Fruit fly (Drosophila melanogaster) whole organism, prepupa: Measurements from ENCODE around the gene Mur89F.

Source experiments
- CG11294 ChIP-seq: fragments of 200-800 bp; sonication (Bioruptor generic); IDR thresholded peaks from 2 replicates; pipeline ENCODE4 v1.3.6; 2022; ENCODE audit warnings: missing biosample characterization, missing genetic modification characterization
- CG11762 ChIP-seq: fragments of 200-800 bp; sonication (Bioruptor generic); optimal IDR thresholded peaks from 3 replicates; lab custom pipeline; 2016; ENCODE audit warnings: missing biosample characterization, missing genetic modification characterization; ENCODE audit not compliant: insufficient read depth
- CG15336 ChIP-seq: fragments of 200-800 bp; sonication (Bioruptor generic); IDR thresholded peaks from 2 replicates; pipeline ENCODE4 v1.3.6; 2022; ENCODE audit warnings: missing biosample characterization, missing genetic modification characterization
- CG3032 ChIP-seq: fragments of 200-800 bp; optimal IDR thresholded peaks from 2 replicates; lab custom pipeline; 2019; ENCODE audit warnings: missing biosample characterization, mild to moderate bottlenecking, missing genetic modification characterization, moderate library complexity
- CG31627 ChIP-seq: fragments of 200-800 bp; sonication (Bioruptor generic); optimal IDR thresholded peaks from 3 replicates; lab custom pipeline; 2016; ENCODE audit warnings: missing biosample characterization, missing genetic modification characterization
- CG32006 ChIP-seq: fragments of 200-800 bp; sonication (Bioruptor generic); optimal IDR thresholded peaks from 3 replicates; lab custom pipeline; 2017; ENCODE audit warnings: missing biosample characterization, mild to moderate bottlenecking, missing genetic modification characterization
- CG3919 ChIP-seq: fragments of 200-800 bp; sonication (Bioruptor generic); optimal IDR thresholded peaks from 3 replicates; lab custom pipeline; 2016; ENCODE audit warnings: missing biosample characterization, missing genetic modification characterization
- CG4318 ChIP-seq: fragments of 200-800 bp; sonication (Bioruptor generic); optimal IDR thresholded peaks from 3 replicates; lab custom pipeline; 2017; ENCODE audit warnings: missing biosample characterization, mild to moderate bottlenecking, missing genetic modification characterization
- CG6808 ChIP-seq: fragments of 200-800 bp; sonication (Bioruptor generic); optimal IDR thresholded peaks from 3 replicates; lab custom pipeline; 2017; ENCODE audit warnings: missing biosample characterization, missing genetic modification characterization, mild to moderate bottlenecking, moderate library complexity, missing genetic modification reagents
- CG6854 ChIP-seq: fragments of 200-800 bp; sonication (Bioruptor generic); optimal IDR thresholded peaks from 2 replicates; lab custom pipeline; 2017; ENCODE audit warnings: missing biosample characterization, mild to moderate bottlenecking, missing genetic modification characterization
- CG8632 ChIP-seq: fragments of 200-800 bp; sonication (Bioruptor generic); optimal IDR thresholded peaks from 3 replicates; lab custom pipeline; 2016; ENCODE audit warnings: missing biosample characterization, missing genetic modification characterization
- Eip78C ChIP-seq: fragments of 200-800 bp; sonication (Bioruptor generic); peaks from one replicate; lab custom pipeline; 2016; ENCODE audit warnings: missing biosample characterization, missing genetic modification characterization
- Eip93F ChIP-seq: fragments of 200-800 bp; sonication (Bioruptor generic); optimal IDR thresholded peaks from 2 replicates; lab custom pipeline; 2016; ENCODE audit warnings: missing biosample characterization, mild to moderate bottlenecking, missing genetic modification characterization
- Ets96B ChIP-seq: fragments of 200-800 bp; optimal IDR thresholded peaks from 2 replicates; lab custom pipeline; 2019; ENCODE audit warnings: missing biosample characterization, mild to moderate bottlenecking, missing genetic modification characterization, moderate library complexity
- Gug ChIP-seq: fragments of 200-800 bp; sonication (Bioruptor generic); IDR thresholded peaks from 2 replicates; pipeline ENCODE4 v1.3.6; 2022; ENCODE audit warnings: missing biosample characterization, missing genetic modification characterization
- Hr39 ChIP-seq: fragments of 200-800 bp; sonication (Bioruptor generic); optimal IDR thresholded peaks from 2 replicates; lab custom pipeline; 2016; ENCODE audit warnings: missing biosample characterization, missing genetic modification characterization
- Lpt ChIP-seq: fragments of 200-800 bp; sonication (Bioruptor generic); optimal IDR thresholded peaks from 3 replicates; lab custom pipeline; 2016; ENCODE audit warnings: missing biosample characterization, missing genetic modification characterization
- Met ChIP-seq: fragments of 200-800 bp; sonication (Bioruptor generic); optimal IDR thresholded peaks from 3 replicates; lab custom pipeline; 2016; ENCODE audit warnings: missing biosample characterization, missing genetic modification characterization
- Smox ChIP-seq: fragments of 200-800 bp; sonication (Bioruptor generic); optimal IDR thresholded peaks from 3 replicates; lab custom pipeline; 2016; ENCODE audit warnings: missing biosample characterization, missing genetic modification characterization
- Sox15 ChIP-seq: fragments of 200-800 bp; sonication (Bioruptor generic); optimal IDR thresholded peaks from 3 replicates; lab custom pipeline; 2016; ENCODE audit warnings: missing biosample characterization, missing genetic modification characterization
- dac ChIP-seq: fragments of 200-800 bp; sonication (Bioruptor generic); optimal IDR thresholded peaks from 2 replicates; lab custom pipeline; 2017; ENCODE audit warnings: missing biosample characterization, mild to moderate bottlenecking, missing genetic modification characterization
- dsx ChIP-seq: fragments of 200-800 bp; optimal IDR thresholded peaks from 3 replicates; lab custom pipeline; 2019; ENCODE audit warnings: missing biosample characterization, mild to moderate bottlenecking, missing genetic modification characterization, moderate library complexity; ENCODE audit not compliant: poor library complexity, severe bottlenecking
- eg ChIP-seq: fragments of 200-800 bp; sonication (Bioruptor generic); IDR thresholded peaks from 3 replicates; pipeline ENCODE4 v1.3.6; 2022; ENCODE audit warnings: missing biosample characterization, missing genetic modification characterization
- esn ChIP-seq: fragments of 200-800 bp; sonication (Bioruptor generic); optimal IDR thresholded peaks from 2 replicates; lab custom pipeline; 2016; ENCODE audit warnings: missing biosample characterization, mild to moderate bottlenecking, missing genetic modification characterization, moderate library complexity
- fd59A ChIP-seq: fragments of 200-800 bp; sonication (Bioruptor generic); optimal IDR thresholded peaks from 2 replicates; lab custom pipeline; 2017; ENCODE audit warnings: missing biosample characterization, mild to moderate bottlenecking, missing genetic modification characterization, missing genetic modification reagents
- fd85E ChIP-seq: fragments of 200-800 bp; sonication (Bioruptor generic); optimal IDR thresholded peaks from 3 replicates; lab custom pipeline; 2016; ENCODE audit warnings: missing biosample characterization, missing genetic modification characterization
- fkh ChIP-seq: fragments of 200-800 bp; sonication (Bioruptor generic); optimal IDR thresholded peaks from 3 replicates; lab custom pipeline; 2017; ENCODE audit warnings: missing biosample characterization, mild to moderate bottlenecking, missing genetic modification characterization, moderate library complexity
- pdm3 ChIP-seq: fragments of 200-800 bp; sonication (Bioruptor generic); optimal IDR thresholded peaks from 3 replicates; lab custom pipeline; 2016; ENCODE audit warnings: missing biosample characterization, missing genetic modification characterization
- salr ChIP-seq, 2 experiments: fragments of 200-800 bp; sonication (Bioruptor generic); optimal IDR thresholded peaks; 3 replicates each; lab custom pipeline; 2016 to 2018; ENCODE audit warnings: missing biosample characterization in 2 of 2, missing genetic modification characterization in 2 of 2, mild to moderate bottlenecking in 1 of 2
- ss ChIP-seq, 2 experiments: fragments of 200-800 bp; sonication (Bioruptor generic); optimal IDR thresholded peaks; 2 replicates in 1 of 2; 3 replicates in 1 of 2; lab custom pipeline; 2017 to 2018; ENCODE audit warnings: mild to moderate bottlenecking in 2 of 2, missing biosample characterization in 2 of 2, missing genetic modification characterization in 2 of 2, moderate library complexity in 1 of 2
- svp ChIP-seq: fragments of 200-800 bp; sonication (Bioruptor generic); peaks from one replicate; lab custom pipeline; 2016; ENCODE audit warnings: missing biosample characterization, missing genetic modification characterization
- topi ChIP-seq: fragments of 200-800 bp; sonication (Bioruptor generic); optimal IDR thresholded peaks from 3 replicates; lab custom pipeline; 2016; ENCODE audit warnings: missing biosample characterization, missing genetic modification characterization
- vri ChIP-seq: fragments of 200-800 bp; sonication (Bioruptor generic); optimal IDR thresholded peaks from 3 replicates; lab custom pipeline; 2016; ENCODE audit warnings: missing biosample characterization, mild to moderate bottlenecking, missing genetic modification characterization

The Mur89F gene

dm6 chr3R:17117607-17118327 lies 84.2 kb downstream of the Mur89F start (continued):
- TF ChIP-seq Smox (GFP tag; lab: Kevin White, UChicago) (peak; percentile 20), Gug (GFP tag; lab: Robert Waterston, UW) (no peak), CG11762 (no peak), Eip93F (no peak), Hr39 (GFP tag; lab: Kevin White, UChicago) (peak; percentile 69), CG31627 (GFP tag; lab: Kevin White, UChicago) (peak; percentile 75), Sox15 (peak; percentile 37), fd85E (GFP tag; lab: Kevin White, UChicago) (no peak), dac (GFP tag; lab: Kevin White, UChicago) (no peak)

dm6 chr3R:17116231-17116630 lies 85.7 kb downstream of the Mur89F start:
- peak; percentile 14 for TF ChIP-seq esn (GFP tag; lab: Kevin White, UChicago)
- TF ChIP-seq Eip78C (GFP tag; lab: Kevin White, UChicago) = peak; percentile 55
- no peak for TF ChIP-seq svp (GFP tag; lab: Kevin White, UChicago)
- no peak for TF ChIP-seq CG6808 (GFP tag; lab: Kevin White, UChicago)
- peak; percentile 40 for TF ChIP-seq vri (GFP tag; lab: Kevin White, UChicago)
- TF ChIP-seq Met (GFP tag; lab: Kevin White, UChicago) = peak; percentile 35

- TF ChIP-seq CG8632 (no peak), CG32006 (GFP tag; lab: Kevin White, UChicago) (no peak), fkh (GFP tag; lab: Kevin White, UChicago) (peak; percentile 95), vri (GFP tag; lab: Kevin White, UChicago) (peak; percentile 31), pdm3 (GFP tag; lab: Kevin White, UChicago) (no peak), fd59A (GFP tag; lab: Kevin White, UChicago) (no peak), esn (GFP tag; lab: Kevin White, UChicago) (no peak)
Measured at dm6 chr3R:17115668-17116067, 86.3 kb downstream of the Mur89F start.

- no peak for TF ChIP-seq salr (GFP tag; optimal IDR thresholded peaks at IDR 0.05; lab: Kevin White, UChicago)
- TF ChIP-seq CG3919 = no peak
- peak; percentile 85 for TF ChIP-seq vri (GFP tag; lab: Kevin White, UChicago)
- no peak for TF ChIP-seq CG15336
- no peak for TF ChIP-seq topi (GFP tag; lab: Kevin White, UChicago)
- TF ChIP-seq CG11294 = no peak
- TF ChIP-seq CG32006 (GFP tag; lab: Kevin White, UChicago) = no peak
- no peak for TF ChIP-seq svp (GFP tag; lab: Kevin White, UChicago)
- TF ChIP-seq CG8632 = no peak
- TF ChIP-seq ss (GFP tag; optimal IDR thresholded peaks at IDR 0.05; lab: Kevin White, UChicago) = peak in 1 of 2 experiments; percentile 41
- TF ChIP-seq eg (GFP tag; lab: Robert Waterston, UW) = peak; percentile 12; the same call in 1 of the 3 replicates
- TF ChIP-seq dsx (GFP tag; lab: Kevin White, UChicago) = peak; percentile 27
Measured at dm6 chr3R:17110880-17111726, 90.8 kb downstream of the Mur89F start.

- TF ChIP-seq salr (GFP tag; optimal IDR thresholded peaks at IDR 0.05; lab: Kevin White, UChicago) = no peak
- TF ChIP-seq CG4318 (GFP tag; lab: Kevin White, UChicago) = no peak
- TF ChIP-seq Lpt = no peak
- no peak for TF ChIP-seq CG15336
- TF ChIP-seq Hr39 (GFP tag; lab: Kevin White, UChicago) = no peak
- TF ChIP-seq dsx (GFP tag; lab: Kevin White, UChicago) = no peak
- TF ChIP-seq pdm3 (GFP tag; lab: Kevin White, UChicago) = no peak
- TF ChIP-seq ss (GFP tag; optimal IDR thresholded peaks at IDR 0.05; lab: Kevin White, UChicago) = no peak
- no peak for TF ChIP-seq CG8632
- TF ChIP-seq CG6854 (GFP tag; lab: Kevin White, UChicago) = no peak
- no peak for TF ChIP-seq CG3032 (tag; lab: Kevin White, UChicago)
- no peak for TF ChIP-seq Ets96B
- no peak for TF ChIP-seq CG3919
- TF ChIP-seq topi (GFP tag; lab: Kevin White, UChicago) = no peak
- TF ChIP-seq, all 60 proteins: peak for 0
Measured at dm6 chr3R:17108881-17109280, 93.0 kb downstream of the Mur89F start.
